Worm (Caenorhabditis elegans) whole organism, midembryonic: ENCODE results near the gene C04E6.7.

Experiments used
- T22C8.4 ChIP-seq: fragments of 200-800 bp; sonication (Bioruptor generic); IDR thresholded peaks from 2 replicates; pipeline ENCODE4 v1.3.6; 2022; ENCODE audit warnings: missing genetic modification characterization, missing compliant biosample characterization
- cog-1 ChIP-seq: sonication (generic microtip); optimal IDR thresholded peaks from 2 replicates; lab custom pipeline; 2016; ENCODE audit warnings: missing genetic modification characterization, missing compliant biosample characterization
- flt-1 ChIP-seq: fragments of 200-800 bp; sonication (Bioruptor generic); IDR thresholded peaks from 2 replicates; pipeline ENCODE4 v1.3.6; 2022; ENCODE audit warnings: missing genetic modification characterization, missing compliant biosample characterization
- klf-2 ChIP-seq: fragments of 200-800 bp; sonication (Bioruptor generic); conservative IDR thresholded peaks from 2 replicates; pipeline ENCODE4 v1.3.6; 2022; ENCODE audit warnings: missing genetic modification reagents, missing genetic modification characterization, missing compliant biosample characterization
- med-1 ChIP-seq: sonication (generic microtip); optimal IDR thresholded peaks from 2 replicates; lab custom pipeline; 2017; ENCODE audit warnings: missing genetic modification characterization, mild to moderate bottlenecking, missing compliant biosample characterization, antibody characterized with exemption, missing genetic modification reagents; ENCODE audit not compliant: insufficient read depth
- ref-1 ChIP-seq: fragments of 200-800 bp; sonication (Bioruptor generic); conservative IDR thresholded peaks from 2 replicates; pipeline ENCODE4 v1.3.6; 2022; ENCODE audit warnings: missing genetic modification reagents, missing genetic modification characterization, missing compliant biosample characterization
- tab-1 ChIP-seq: fragments of 200-800 bp; sonication (Bioruptor generic); IDR thresholded peaks from 2 replicates; pipeline ENCODE4 v1.3.6; 2022; ENCODE audit warnings: missing genetic modification characterization, missing compliant biosample characterization
- ztf-23 ChIP-seq: fragments of 200-800 bp; sonication (Bioruptor generic); IDR thresholded peaks from 2 replicates; pipeline ENCODE4 v1.3.6; 2022; ENCODE audit warnings: missing genetic modification reagents, missing genetic modification characterization, missing compliant biosample characterization
- ztf-29 ChIP-seq: fragments of 200-800 bp; sonication (Bioruptor generic); IDR thresholded peaks from 2 replicates; pipeline ENCODE4 v1.3.6; 2022; ENCODE audit warnings: missing genetic modification reagents, missing genetic modification characterization, missing compliant biosample characterization

The C04E6.7 gene

DNA sequence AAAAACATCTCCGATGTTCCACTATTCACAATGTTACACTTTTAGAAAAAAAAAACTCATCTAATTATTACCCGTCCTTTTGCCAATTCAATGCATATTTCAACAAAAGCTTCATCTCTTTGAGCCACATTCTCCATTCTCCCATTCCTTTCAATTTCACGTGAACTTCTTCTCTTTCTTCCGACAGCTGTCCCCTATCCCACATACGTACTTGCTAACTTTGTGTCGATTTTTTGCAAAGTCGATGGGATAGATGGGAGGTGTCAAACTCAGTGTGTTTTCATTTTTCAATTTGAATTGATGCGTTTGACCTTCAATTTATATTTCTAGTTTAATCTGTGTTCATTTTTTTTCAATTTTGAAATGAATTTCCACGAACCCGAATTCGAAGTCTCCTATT lies 1.9 kb upstream of the C04E6.7 start:
- TF ChIP-seq med-1 (GFP tag; lab: Kevin White, UChicago): no peak
- no peak for TF ChIP-seq klf-2 (GFP tag; lab: Robert Waterston, UW)
- TF ChIP-seq ref-1 (GFP tag; lab: Robert Waterston, UW): no peak
- TF ChIP-seq ztf-29 (GFP tag; lab: Robert Waterston, UW): no peak
- TF ChIP-seq ztf-23 (GFP tag; lab: Robert Waterston, UW): no peak
- TF ChIP-seq tab-1 (GFP tag; lab: Robert Waterston, UW): no peak
- no peak for TF ChIP-seq cog-1 (tag; lab: Kevin White, UChicago)
- TF ChIP-seq T22C8.4: no peak
- no peak for TF ChIP-seq flt-1 (GFP tag; lab: Robert Waterston, UW)

DNA sequence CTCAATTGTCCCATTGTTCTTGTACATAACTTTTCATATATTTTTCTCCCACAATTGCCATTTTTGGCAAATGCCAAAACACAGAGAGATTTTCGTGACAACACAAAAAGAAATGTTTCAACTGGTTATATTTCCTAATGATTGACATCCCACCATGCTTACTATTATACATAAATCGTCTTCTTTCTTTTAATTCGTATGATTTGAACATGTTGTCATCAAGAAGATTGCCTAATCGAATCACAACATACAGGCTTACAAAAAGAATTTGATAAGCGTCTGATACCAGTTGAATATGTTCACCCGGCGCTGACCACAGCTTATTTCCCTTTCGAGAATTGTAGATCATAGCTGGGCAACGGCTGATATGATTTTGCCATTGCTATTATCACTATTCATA lies 1.9 kb downstream of the C04E6.7 start, which contains the start of gene grd-9:
Gene grd-9 (plus strand): TSS at position 301 of the 400 bp plus-strand sequence.
- TF ChIP-seq cog-1 (tag; lab: Kevin White, UChicago): no peak
- TF ChIP-seq ztf-23 (GFP tag; lab: Robert Waterston, UW): no peak
- no peak for TF ChIP-seq klf-2 (GFP tag; lab: Robert Waterston, UW)
- TF ChIP-seq tab-1 (GFP tag; lab: Robert Waterston, UW): no peak
- no peak for TF ChIP-seq ref-1 (GFP tag; lab: Robert Waterston, UW)
- TF ChIP-seq ztf-29 (GFP tag; lab: Robert Waterston, UW): no peak
- TF ChIP-seq med-1 (GFP tag; lab: Kevin White, UChicago): no peak
- no peak for TF ChIP-seq T22C8.4
- no peak for TF ChIP-seq flt-1 (GFP tag; lab: Robert Waterston, UW)

DNA sequence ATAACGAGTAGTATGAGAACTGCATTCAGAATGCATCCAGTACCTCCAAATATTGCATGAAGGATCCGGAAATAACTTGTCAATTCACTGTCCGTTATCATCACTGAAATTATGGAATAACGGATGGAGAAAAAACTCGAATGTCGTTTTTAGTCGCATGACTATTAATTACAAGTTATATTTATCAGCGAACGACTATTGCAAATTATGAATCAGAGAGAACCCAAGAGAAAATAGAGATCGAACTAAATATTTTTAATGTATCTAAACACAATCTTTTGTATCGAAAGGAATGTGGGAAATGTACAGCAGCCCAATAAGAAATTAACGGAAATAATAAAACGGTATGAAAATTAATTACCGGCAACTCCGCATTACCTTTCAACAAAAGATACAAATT lies 6.8 kb downstream of the C04E6.7 start, which contains the start of gene srd-16:
Gene srd-16 (minus strand): TSS at position 101 of the 400 bp plus-strand sequence.
- no peak for TF ChIP-seq ref-1 (GFP tag; lab: Robert Waterston, UW)
- no peak for TF ChIP-seq ztf-23 (GFP tag; lab: Robert Waterston, UW)
- TF ChIP-seq flt-1 (GFP tag; lab: Robert Waterston, UW): no peak
- TF ChIP-seq ztf-29 (GFP tag; lab: Robert Waterston, UW): no peak
- no peak for TF ChIP-seq T22C8.4
- TF ChIP-seq cog-1 (tag; lab: Kevin White, UChicago): no peak
- TF ChIP-seq klf-2 (GFP tag; lab: Robert Waterston, UW): no peak
- TF ChIP-seq tab-1 (GFP tag; lab: Robert Waterston, UW): no peak
- TF ChIP-seq med-1 (GFP tag; lab: Kevin White, UChicago): no peak

- TF ChIP-seq med-1 (GFP tag; lab: Kevin White, UChicago) (no peak), cog-1 (tag; lab: Kevin White, UChicago) (no peak), tab-1 (GFP tag; lab: Robert Waterston, UW) (no peak), ztf-23 (GFP tag; lab: Robert Waterston, UW) (no peak), ref-1 (GFP tag; lab: Robert Waterston, UW) (no peak), klf-2 (GFP tag; lab: Robert Waterston, UW) (no peak), ztf-29 (GFP tag; lab: Robert Waterston, UW) (no peak), flt-1 (GFP tag; lab: Robert Waterston, UW) (no peak), T22C8.4 (no peak)
Measured at ce11 chrV:5901833-5902232, 8.7 kb downstream of the C04E6.7 start, which contains the start of gene C04E6.5. Gene C04E6.5, plus strand, starts transcription at chrV:5902133.

DNA sequence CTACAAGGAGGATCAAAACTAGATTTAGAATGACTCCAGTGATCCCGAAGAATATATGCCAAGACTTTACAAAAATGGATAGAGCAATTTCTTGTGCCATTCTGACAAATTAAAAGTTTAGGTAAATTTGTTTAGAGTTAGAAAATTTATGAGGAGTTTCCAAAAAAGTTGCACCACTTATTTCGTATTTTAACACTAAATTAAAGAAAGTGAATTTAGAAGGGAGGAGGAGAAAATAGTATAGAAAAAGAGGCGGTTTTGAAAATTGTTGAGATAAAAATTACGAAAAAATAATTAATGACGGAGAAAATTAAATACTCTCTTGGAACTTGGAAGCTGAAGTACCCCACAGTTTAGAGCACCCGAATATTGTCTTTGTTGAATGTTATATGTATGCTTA lies 13.1 kb downstream of the C04E6.7 start, which contains the start of gene srd-15:
Gene srd-15 (minus strand): TSS at position 101 of the 400 bp plus-strand sequence.
- TF ChIP-seq ztf-23 (GFP tag; lab: Robert Waterston, UW): no peak
- no peak for TF ChIP-seq med-1 (GFP tag; lab: Kevin White, UChicago)
- TF ChIP-seq T22C8.4: no peak
- TF ChIP-seq ref-1 (GFP tag; lab: Robert Waterston, UW): no peak

- TF ChIP-seq ztf-23 (GFP tag; lab: Robert Waterston, UW) (no peak), ref-1 (GFP tag; lab: Robert Waterston, UW) (no peak), ztf-29 (GFP tag; lab: Robert Waterston, UW) (no peak), flt-1 (GFP tag; lab: Robert Waterston, UW) (no peak), tab-1 (GFP tag; lab: Robert Waterston, UW) (no peak)
Measured at ce11 chrV:5907090-5907489, 14.0 kb downstream of the C04E6.7 start, which contains the start of gene C04E6.4. Gene C04E6.4, plus strand, starts transcription at chrV:5907390.

ce11 chrV:5912426-5912825 lies 19.3 kb downstream of the C04E6.7 start, which contains the start of gene C04E6.13:
Gene C04E6.13, plus strand, starts transcription at chrV:5912726.
- TF ChIP-seq tab-1 (GFP tag; lab: Robert Waterston, UW) (no peak), med-1 (GFP tag; lab: Kevin White, UChicago) (no peak), cog-1 (tag; lab: Kevin White, UChicago) (no peak), ref-1 (GFP tag; lab: Robert Waterston, UW) (no peak)

DNA sequence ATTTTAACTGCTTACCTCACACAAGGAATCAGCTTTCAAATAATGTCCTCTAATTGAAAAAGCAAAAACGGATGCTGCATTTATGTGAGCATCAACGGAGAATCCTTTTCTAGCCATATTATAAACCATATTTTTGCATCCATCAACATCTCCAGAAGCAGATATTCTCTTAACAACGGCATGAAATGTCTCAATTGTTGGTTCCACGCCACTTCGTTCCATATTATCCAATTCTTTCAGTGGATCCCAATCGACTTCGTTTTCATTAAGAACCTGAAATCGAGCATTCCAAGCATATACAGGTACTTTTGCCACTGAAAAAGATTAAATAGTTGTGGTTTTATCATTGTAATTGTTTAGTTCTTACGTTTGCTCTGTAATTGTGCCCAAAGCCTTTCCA lies 23.7 kb downstream of the C04E6.7 start:
- TF ChIP-seq flt-1 (GFP tag; lab: Robert Waterston, UW) (no peak), cog-1 (tag; lab: Kevin White, UChicago) (no peak), ztf-23 (GFP tag; lab: Robert Waterston, UW) (no peak), klf-2 (GFP tag; lab: Robert Waterston, UW) (no peak), med-1 (GFP tag; lab: Kevin White, UChicago) (no peak), T22C8.4 (no peak), ztf-29 (GFP tag; lab: Robert Waterston, UW) (no peak), ref-1 (GFP tag; lab: Robert Waterston, UW) (no peak), tab-1 (GFP tag; lab: Robert Waterston, UW) (no peak)

DNA sequence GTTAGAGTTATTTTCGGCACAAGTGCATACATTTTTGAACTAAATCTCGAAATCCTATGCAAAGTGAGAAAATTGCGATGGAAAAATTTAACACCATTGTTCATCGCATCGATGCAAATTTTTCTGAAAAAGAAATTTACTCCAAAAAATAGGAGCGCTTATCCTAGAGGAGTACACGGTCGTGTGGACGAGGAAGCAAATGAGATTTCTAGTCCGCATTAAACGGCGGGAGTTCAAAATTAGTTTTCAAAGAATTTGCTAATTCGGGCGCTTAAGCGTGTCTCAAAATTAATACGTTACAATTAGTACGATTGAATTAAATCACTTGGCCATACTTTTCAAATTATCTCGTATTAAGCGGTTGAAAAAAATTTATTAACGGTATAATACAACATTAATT lies 24.6 kb downstream of the C04E6.7 start, which contains the start of gene lrpr-1:
Gene lrpr-1 (minus strand): TSS at position 185 of the 400 bp plus-strand sequence.
- TF ChIP-seq cog-1 (tag; lab: Kevin White, UChicago) (peak; percentile 47), ztf-23 (GFP tag; lab: Robert Waterston, UW) (peak; percentile 72; the same call in 1 of the 2 replicates), flt-1 (GFP tag; lab: Robert Waterston, UW) (peak; percentile 79), ztf-29 (GFP tag; lab: Robert Waterston, UW) (no peak), klf-2 (GFP tag; lab: Robert Waterston, UW) (0 out of 2 replicates have a peak, but pooled peaks have one; percentile 49)
